Fruit fly (Drosophila melanogaster): ENCODE measurements around the gene CG3061.

CG3061 gene

dm6 chr3R:14081526-14081925 lies 49.4 kb downstream of the CG3061 start:
- TF ChIP-seq CTCF (optimal IDR thresholded peaks at IDR 0.05) (no peak), CG8478 (optimal IDR thresholded peaks at IDR 0.05) (no peak)

Measured in S2 (cell line).